Worm (Caenorhabditis elegans) whole organism, late embryonic: ENCODE data around the gene W01D2.3.

ENCODE experiments used
- ceh-48 ChIP-seq: sonication (generic microtip); optimal IDR thresholded peaks from 2 replicates; lab custom pipeline; 2016; ENCODE audit warnings: missing genetic modification characterization, inconsistent platforms, missing compliant biosample characterization
- fax-1 ChIP-seq: sonication (generic microtip); optimal IDR thresholded peaks from 2 replicates; lab custom pipeline; 2016; ENCODE audit warnings: missing genotype, missing genetic modification characterization, missing compliant biosample characterization
- lim-6 ChIP-seq: sonication (generic microtip); optimal IDR thresholded peaks from 2 replicates; lab custom pipeline; 2016; ENCODE audit warnings: missing genetic modification characterization, missing compliant biosample characterization
- odd-2 ChIP-seq: sonication (generic microtip); optimal IDR thresholded peaks from 2 replicates; lab custom pipeline; 2017; ENCODE audit warnings: antibody characterized with exemption, mild to moderate bottlenecking, missing genetic modification characterization, missing compliant biosample characterization

DNA sequence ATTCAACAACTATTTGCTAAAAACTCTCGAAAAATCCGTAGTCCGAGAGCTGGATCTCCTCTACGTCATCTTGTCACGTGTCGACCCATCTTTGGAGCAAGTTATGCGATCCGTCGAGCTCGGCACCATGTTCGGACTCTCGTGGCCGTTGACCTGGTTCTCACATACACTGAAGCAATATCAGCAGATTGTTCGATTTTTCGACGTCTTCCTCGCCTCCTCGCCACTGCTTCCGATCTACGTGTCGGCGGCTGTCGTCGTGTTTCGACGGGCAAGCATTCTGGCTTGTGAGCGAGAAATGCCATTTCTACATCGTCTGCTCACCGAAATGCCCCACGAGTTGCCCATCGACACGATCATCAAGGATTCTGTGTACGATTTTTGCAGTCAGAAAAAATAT lies 4.7 kb downstream of the W01D2.3 start:
- TF ChIP-seq fax-1 (no peak), ceh-48 (tag; lab: Kevin White, UChicago) (no peak), odd-2 (tag; lab: Kevin White, UChicago) (no peak), lim-6 (tag; lab: Kevin White, UChicago) (no peak)
